Fruit fly (Drosophila melanogaster) whole organism, embryonic: Measurements from ENCODE around the gene CG34282.
A peak's percentile ranks its signal among the peaks of the same experiment; 100 is the strongest.

ENCODE experiments used
- CG10959 ChIP-seq: fragments of 200-800 bp; sonication (Bioruptor generic); IDR thresholded peaks from 2 replicates; pipeline ENCODE4 v1.3.6; 2022; ENCODE audit warnings: missing biosample characterization, missing genetic modification characterization
- CG11695 ChIP-seq: fragments of 200-800 bp; sonication (Bioruptor generic); IDR thresholded peaks from 3 replicates; pipeline ENCODE4 v1.3.6; 2022; ENCODE audit warnings: missing biosample characterization, missing genetic modification characterization
- CG13624 ChIP-seq: fragments of 200-800 bp; sonication (Bioruptor generic); optimal IDR thresholded peaks from 2 replicates; lab custom pipeline; 2016; ENCODE audit warnings: missing biosample characterization, missing genetic modification characterization
- CG14050 ChIP-seq: fragments of 200-800 bp; sonication (Bioruptor generic); IDR thresholded peaks from 3 replicates; pipeline ENCODE4 v1.3.6; 2022; ENCODE audit warnings: missing biosample characterization, missing genetic modification characterization
- CG14441 ChIP-seq: fragments of 200-800 bp; sonication (Bioruptor generic); IDR thresholded peaks from 2 replicates; pipeline ENCODE4 v1.3.6; 2022; ENCODE audit warnings: missing biosample characterization, missing genetic modification characterization
- CG14710 ChIP-seq: fragments of 200-800 bp; sonication (Bioruptor generic); optimal IDR thresholded peaks from 3 replicates; lab custom pipeline; 2019; ENCODE audit warnings: missing biosample characterization, mild to moderate bottlenecking, missing genetic modification characterization, moderate library complexity
- CG17328 ChIP-seq: fragments of 200-800 bp; sonication (Bioruptor generic); IDR thresholded peaks from 2 replicates; pipeline ENCODE4 v1.3.6; 2022; ENCODE audit warnings: missing biosample characterization, missing genetic modification characterization
- CG17361 ChIP-seq: fragments of 200-800 bp; sonication (Bioruptor generic); IDR thresholded peaks from 3 replicates; pipeline ENCODE4 v1.3.6; 2022; ENCODE audit warnings: missing biosample characterization, missing genetic modification characterization
- CG17612 ChIP-seq: fragments of 200-800 bp; sonication (Bioruptor generic); IDR thresholded peaks from 2 replicates; pipeline ENCODE4 v1.3.6; 2022; ENCODE audit warnings: missing biosample characterization, missing genetic modification characterization
- CG17912 ChIP-seq: fragments of 200-800 bp; sonication (Bioruptor generic); optimal IDR thresholded peaks from 2 replicates; lab custom pipeline; 2018; ENCODE audit warnings: missing biosample characterization, mild to moderate bottlenecking, missing genetic modification characterization
- CG2889 ChIP-seq: fragments of 200-800 bp; sonication (Bioruptor generic); IDR thresholded peaks from 3 replicates; pipeline ENCODE4 v1.3.6; 2022; ENCODE audit warnings: missing biosample characterization, missing genetic modification characterization
- CG3163 ChIP-seq: fragments of 200-800 bp; sonication (Bioruptor generic); optimal IDR thresholded peaks from 3 replicates; lab custom pipeline; 2016; ENCODE audit warnings: missing biosample characterization, missing genetic modification characterization
- CG32772 ChIP-seq: fragments of 200-800 bp; sonication (Bioruptor generic); IDR thresholded peaks from 2 replicates; pipeline ENCODE4 v1.3.6; 2022; ENCODE audit warnings: missing biosample characterization, missing genetic modification characterization
- CG4328 ChIP-seq: fragments of 200-800 bp; sonication (Bioruptor generic); optimal IDR thresholded peaks from 3 replicates; lab custom pipeline; 2017; ENCODE audit warnings: missing biosample characterization, missing genetic modification reagents, missing genetic modification characterization
- CG5953 ChIP-seq: fragments of 200-800 bp; sonication (Bioruptor generic); IDR thresholded peaks from 2 replicates; pipeline ENCODE4 v1.3.6; 2022; ENCODE audit warnings: missing biosample characterization, missing genetic modification characterization
- CG6654 ChIP-seq: fragments of 200-800 bp; sonication (Bioruptor generic); optimal IDR thresholded peaks from 2 replicates; lab custom pipeline; 2017; ENCODE audit warnings: missing biosample characterization, mild to moderate bottlenecking, missing genetic modification characterization
- CG6689 ChIP-seq: fragments of 200-800 bp; sonication (Bioruptor generic); IDR thresholded peaks from 2 replicates; pipeline ENCODE4 v1.3.6; 2022; ENCODE audit warnings: missing biosample characterization, missing genetic modification characterization
- CG7556 ChIP-seq: fragments of 200-800 bp; sonication (Bioruptor generic); optimal IDR thresholded peaks from 2 replicates; lab custom pipeline; 2017; ENCODE audit warnings: missing biosample characterization, mild to moderate bottlenecking, missing genetic modification characterization
- CG9215 ChIP-seq: fragments of 200-800 bp; sonication (Bioruptor generic); IDR thresholded peaks from 2 replicates; pipeline ENCODE4 v1.3.6; 2022; ENCODE audit warnings: missing biosample characterization, missing genetic modification characterization
- Dfd ChIP-seq, 2 experiments: fragments of >200 bp; optimal IDR thresholded peaks; 2 replicates each; lab custom pipeline; 2017; ENCODE audit warnings: missing biosample characterization in 2 of 2, missing genetic modification characterization in 2 of 2
- Dip3 ChIP-seq: fragments of 200-800 bp; sonication (Bioruptor generic); optimal IDR thresholded peaks from 3 replicates; lab custom pipeline; 2016; ENCODE audit warnings: missing biosample characterization, missing genetic modification characterization
- Dll ChIP-seq: fragments of 200-800 bp; sonication (Bioruptor generic); IDR thresholded peaks from 4 replicates; pipeline ENCODE4 v1.3.6; 2022; ENCODE audit warnings: missing biosample characterization, missing genetic modification characterization; ENCODE audit not compliant: partially characterized antibody
- Gsc ChIP-seq: fragments of 200-800 bp; sonication (Bioruptor generic); IDR thresholded peaks from 2 replicates; pipeline ENCODE4 v1.3.6; 2022; ENCODE audit warnings: missing biosample characterization, missing genetic modification characterization
- Hmr ChIP-seq: fragments of 200-800 bp; sonication (Bioruptor generic); optimal IDR thresholded peaks from 3 replicates; lab custom pipeline; 2017; ENCODE audit warnings: mild to moderate bottlenecking, missing biosample characterization, missing genetic modification reagents, missing genetic modification characterization
- MBD-R2 ChIP-seq: fragments of 200-800 bp; sonication (Bioruptor generic); IDR thresholded peaks from 2 replicates; pipeline ENCODE4 v1.3.6; 2022; ENCODE audit warnings: missing biosample characterization, missing genetic modification characterization
- Med ChIP-seq: fragments of 200-800 bp; sonication (Bioruptor generic); peaks from one replicate; lab custom pipeline; 2016; ENCODE audit warnings: missing biosample characterization, missing genetic modification characterization, mild to moderate bottlenecking, inconsistent platforms, moderate library complexity
- Myb ChIP-seq: fragments of 200-800 bp; sonication (Bioruptor generic); optimal IDR thresholded peaks from 2 replicates; lab custom pipeline; 2016; ENCODE audit warnings: missing biosample characterization, missing genetic modification characterization
- NC2α ChIP-seq: fragments of 200-800 bp; sonication (Bioruptor generic); optimal IDR thresholded peaks from 2 replicates; lab custom pipeline; 2016; ENCODE audit warnings: missing biosample characterization, missing genetic modification characterization
- Spps ChIP-seq: fragments of 200-800 bp; sonication (Bioruptor generic); optimal IDR thresholded peaks from 2 replicates; lab custom pipeline; 2018; ENCODE audit warnings: missing biosample characterization, mild to moderate bottlenecking, missing genetic modification characterization
- Trl ChIP-seq, 3 experiments: fragments of >200 bp in 2 of 3; fragments of 200-800 bp in 1 of 3; sonication (Bioruptor generic) in 1 of 3; optimal IDR thresholded peaks; 2 replicates in 1 of 3; 3 replicates in 2 of 3; lab custom pipeline; 2016 to 2017; ENCODE audit warnings: missing biosample characterization in 1 of 3, missing genetic modification characterization in 1 of 3
- Usf ChIP-seq: fragments of 200-800 bp; sonication (Bioruptor generic); optimal IDR thresholded peaks from 2 replicates; lab custom pipeline; 2017; ENCODE audit warnings: missing genotype, missing biosample characterization, missing genetic modification characterization
- bab2 ChIP-seq: fragments of 200-800 bp; sonication (Bioruptor generic); optimal IDR thresholded peaks from 2 replicates; lab custom pipeline; 2016; ENCODE audit warnings: missing biosample characterization, missing genetic modification characterization
- chif ChIP-seq, 2 experiments: fragments of 200-800 bp; sonication (Bioruptor generic); optimal IDR thresholded peaks; 3 replicates each; lab custom pipeline; 2016; ENCODE audit warnings: missing biosample characterization in 2 of 2, missing genetic modification characterization in 2 of 2
- ci ChIP-seq: fragments of 200-800 bp; sonication (Bioruptor generic); IDR thresholded peaks from 3 replicates; pipeline ENCODE4 v1.3.6; 2022; ENCODE audit warnings: missing biosample characterization, missing genetic modification characterization
- cwo ChIP-seq: fragments of 200-800 bp; sonication (Bioruptor generic); optimal IDR thresholded peaks from 3 replicates; lab custom pipeline; 2017; ENCODE audit warnings: missing biosample characterization, missing genetic modification characterization, mild to moderate bottlenecking, moderate library complexity, missing genetic modification reagents
- dmrt11E ChIP-seq: fragments of 200-800 bp; sonication (Bioruptor generic); optimal IDR thresholded peaks from 3 replicates; lab custom pipeline; 2018; ENCODE audit warnings: missing biosample characterization, mild to moderate bottlenecking, missing genetic modification characterization, moderate library complexity
- emc ChIP-seq: fragments of 200-800 bp; sonication (Bioruptor generic); optimal IDR thresholded peaks from 2 replicates; lab custom pipeline; 2016; ENCODE audit warnings: missing biosample characterization, missing genetic modification characterization
- gsb ChIP-seq: fragments of 200-800 bp; sonication (Bioruptor generic); IDR thresholded peaks from 2 replicates; pipeline ENCODE4 v1.3.6; 2022; ENCODE audit warnings: missing biosample characterization, missing genetic modification characterization
- hth ChIP-seq: fragments of >200 bp; optimal IDR thresholded peaks from 2 replicates; lab custom pipeline; 2017; ENCODE audit warnings: inconsistent platforms
- nerfin-2 ChIP-seq: fragments of 200-800 bp; sonication (Bioruptor generic); IDR thresholded peaks from 2 replicates; pipeline ENCODE4 v1.3.6; 2022; ENCODE audit warnings: missing biosample characterization, missing genetic modification characterization; ENCODE audit not compliant: partially characterized antibody
- onecut ChIP-seq: fragments of 200-800 bp; sonication (Bioruptor generic); IDR thresholded peaks from 2 replicates; pipeline ENCODE4 v1.3.6; 2022; ENCODE audit warnings: missing biosample characterization, missing genetic modification characterization
- p53 ChIP-seq: fragments of 200-800 bp; sonication (Bioruptor generic); optimal IDR thresholded peaks from 2 replicates; lab custom pipeline; 2016; ENCODE audit warnings: missing biosample characterization, missing genetic modification characterization
- pan ChIP-seq, 4 experiments: fragments of >200 bp in 3 of 4; fragments of 200-800 bp in 1 of 4; sonication (Bioruptor generic) in 1 of 4; optimal IDR thresholded peaks in 3 of 4; IDR thresholded peaks in 1 of 4; 2 replicates each; pipeline versions ENCODE4 v1.3.6 to Lab custom; 2017 to 2022; ENCODE audit warnings: missing biosample characterization in 2 of 4, missing genetic modification characterization in 2 of 4, mixed read lengths in 1 of 4
- pfk ChIP-seq: fragments of 200-800 bp; sonication (Bioruptor generic); optimal IDR thresholded peaks from 2 replicates; lab custom pipeline; 2018; ENCODE audit warnings: missing biosample characterization, mild to moderate bottlenecking, missing genetic modification characterization, moderate library complexity
- phol ChIP-seq: fragments of 200-800 bp; sonication (Bioruptor generic); optimal IDR thresholded peaks from 3 replicates; lab custom pipeline; 2018; ENCODE audit warnings: missing biosample characterization, mild to moderate bottlenecking, missing genetic modification characterization, moderate library complexity
- sens ChIP-seq: fragments of 200-800 bp; sonication (Bioruptor generic); peaks from one replicate; lab custom pipeline; 2016; ENCODE audit warnings: missing biosample characterization, missing genetic modification characterization
- sqz ChIP-seq: fragments of 200-800 bp; sonication (Bioruptor generic); optimal IDR thresholded peaks from 3 replicates; lab custom pipeline; 2018; ENCODE audit warnings: missing biosample characterization, mild to moderate bottlenecking, missing genetic modification characterization
- trem ChIP-seq: fragments of 200-800 bp; optimal IDR thresholded peaks from 3 replicates; lab custom pipeline; 2019; ENCODE audit warnings: missing biosample characterization, mild to moderate bottlenecking, missing genetic modification characterization, moderate library complexity
- trh ChIP-seq: fragments of 200-800 bp; sonication (Bioruptor generic); optimal IDR thresholded peaks from 2 replicates; lab custom pipeline; 2016; ENCODE audit warnings: missing biosample characterization, missing genetic modification characterization
- vfl ChIP-seq: fragments of 200-800 bp; sonication (Bioruptor generic); optimal IDR thresholded peaks from 2 replicates; lab custom pipeline; 2016; ENCODE audit warnings: missing biosample characterization, missing genetic modification characterization
- zen2 ChIP-seq: fragments of 200-800 bp; sonication (Bioruptor generic); IDR thresholded peaks from 3 replicates; pipeline ENCODE4 v1.3.6; 2022; ENCODE audit warnings: missing biosample characterization, missing genetic modification characterization; ENCODE audit not compliant: partially characterized antibody

Gene CG34282

dm6 chr3R:18694952-18695351, at the start of gene CG34282:
Gene CG34282, plus strand, starts transcription at chr3R:18695252.
- TF ChIP-seq CG3163 (GFP tag; lab: Kevin White, UChicago): no peak
- no peak for TF ChIP-seq dmrt11E
- no peak for TF ChIP-seq pfk
- TF ChIP-seq MBD-R2 (GFP tag; lab: Robert Waterston, UW): no peak
- no peak for TF ChIP-seq Usf (GFP tag; lab: Kevin White, UChicago)
- TF ChIP-seq Spps (tag; lab: Kevin White, UChicago): no peak
- no peak for TF ChIP-seq bab2 (GFP tag; lab: Kevin White, UChicago)
- TF ChIP-seq nerfin-2 (GFP tag; lab: Robert Waterston, UW): no peak
- no peak for TF ChIP-seq gsb (GFP tag; lab: Robert Waterston, UW)
- TF ChIP-seq cwo (GFP tag; lab: Kevin White, UChicago): no peak
- TF ChIP-seq trem (tag; lab: Kevin White, UChicago): no peak
- TF ChIP-seq CG11695 (GFP tag; lab: Robert Waterston, UW): no peak
- TF ChIP-seq CG5953 (GFP tag; lab: Robert Waterston, UW): no peak
- no peak for TF ChIP-seq hth (lab: Kevin White, UChicago)
- TF ChIP-seq trh (GFP tag; lab: Kevin White, UChicago): no peak
- TF ChIP-seq CG32772 (GFP tag; lab: Robert Waterston, UW): no peak
- no peak for TF ChIP-seq Dll (GFP tag; lab: Robert Waterston, UW)
- TF ChIP-seq CG9215 (GFP tag; lab: Robert Waterston, UW): no peak
- TF ChIP-seq CG13624 (GFP tag; lab: Kevin White, UChicago): no peak
- TF ChIP-seq Dfd (GFP tag; optimal IDR thresholded peaks at IDR 0.05; lab: Kevin White, UChicago): no peak

- TF ChIP-seq CG10959 (GFP tag; lab: Robert Waterston, UW): no peak
- TF ChIP-seq CG4328: no peak
- TF ChIP-seq CG17912: no peak
- peak; percentile 73 to 78 for TF ChIP-seq Trl (optimal IDR thresholded peaks at IDR 0.05; lab: Kevin White, UChicago)
- TF ChIP-seq Trl (GFP tag; optimal IDR thresholded peaks at IDR 0.05; lab: Kevin White, UChicago): no peak
- peak; percentile 92 for TF ChIP-seq CG14710
- no peak for TF ChIP-seq emc (GFP tag; lab: Kevin White, UChicago)
- no peak for TF ChIP-seq CG14050 (GFP tag; lab: Robert Waterston, UW)
- TF ChIP-seq Myb (GFP tag; lab: Kevin White, UChicago): no peak
- TF ChIP-seq Gsc (GFP tag; lab: Robert Waterston, UW): no peak
- TF ChIP-seq onecut (GFP tag; lab: Robert Waterston, UW): peak; percentile 78
- TF ChIP-seq vfl (GFP tag; lab: Kevin White, UChicago): no peak
- no peak for TF ChIP-seq Hmr (GFP tag; lab: Kevin White, UChicago)
- TF ChIP-seq phol: no peak
- TF ChIP-seq CG14441 (GFP tag; lab: Robert Waterston, UW): no peak
- no peak for TF ChIP-seq CG6654 (GFP tag; lab: Kevin White, UChicago)
- no peak for TF ChIP-seq CG7556
- TF ChIP-seq Dip3: no peak
- no peak for TF ChIP-seq CG17328 (GFP tag; lab: Robert Waterston, UW)
- no peak for TF ChIP-seq CG6689
- no peak for TF ChIP-seq CG2889 (GFP tag; lab: Robert Waterston, UW)
- no peak for TF ChIP-seq zen2 (GFP tag; lab: Robert Waterston, UW)
- no peak for TF ChIP-seq chif (GFP tag; optimal IDR thresholded peaks at IDR 0.05; lab: Kevin White, UChicago)
- no peak for TF ChIP-seq pan (optimal IDR thresholded peaks at IDR 0.05; lab: Kevin White, UChicago)
- no peak for TF ChIP-seq pan (GFP tag; optimal IDR thresholded peaks at IDR 0.05 in 1 of 2, IDR thresholded peaks at IDR 0.05 in 1 of 2)
- TF ChIP-seq Med (GFP tag; lab: Kevin White, UChicago): no peak
- 0 out of 3 replicates have a peak, but pooled peaks have one; percentile 34 for TF ChIP-seq ci (GFP tag; lab: Robert Waterston, UW)
- TF ChIP-seq sqz (GFP tag; lab: Kevin White, UChicago): no peak
- no peak for TF ChIP-seq CG17612 (GFP tag; lab: Robert Waterston, UW)
- no peak for TF ChIP-seq p53 (GFP tag; lab: Kevin White, UChicago)
- TF ChIP-seq sens: no peak
- no peak for TF ChIP-seq NC2α
- no peak for TF ChIP-seq CG17361 (GFP tag; lab: Robert Waterston, UW)
Measured at dm6 chr3R:18658380-18658944, 36.6 kb upstream of the CG34282 start.
